Worm (Caenorhabditis elegans): Measurements from ENCODE around the gene nlr-1.

Gene nlr-1

DNA sequence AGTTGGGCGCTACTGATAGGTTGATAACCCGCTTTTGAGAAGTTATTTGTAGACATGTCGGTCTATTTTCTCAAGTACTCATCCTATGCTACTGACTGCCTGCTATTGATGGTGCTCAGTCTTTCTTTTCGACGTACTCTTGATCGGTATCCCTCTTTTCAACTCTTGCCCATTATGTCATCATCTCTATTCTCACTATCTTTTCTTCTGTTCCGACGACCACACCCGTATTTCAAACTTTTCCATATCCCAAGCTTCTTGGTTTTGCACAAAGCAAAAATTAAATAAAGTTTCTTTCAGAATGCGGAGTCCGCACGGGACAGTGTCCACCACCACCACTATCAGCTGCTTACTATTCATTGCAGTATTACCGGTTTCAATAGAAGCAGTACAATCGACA is 24.8 kb upstream of the nlr-1 start, which contains the start of gene F35G2.1:
Gene F35G2.1, plus strand, starts transcription at position 301 of the 400 bp plus-strand sequence.
- TF ChIP-seq nhr-25 (tag; optimal IDR thresholded peaks at IDR 0.05): no peak
- TF ChIP-seq pha-4 (tag; optimal IDR thresholded peaks at IDR 0.05): peak; percentile 26

DNA sequence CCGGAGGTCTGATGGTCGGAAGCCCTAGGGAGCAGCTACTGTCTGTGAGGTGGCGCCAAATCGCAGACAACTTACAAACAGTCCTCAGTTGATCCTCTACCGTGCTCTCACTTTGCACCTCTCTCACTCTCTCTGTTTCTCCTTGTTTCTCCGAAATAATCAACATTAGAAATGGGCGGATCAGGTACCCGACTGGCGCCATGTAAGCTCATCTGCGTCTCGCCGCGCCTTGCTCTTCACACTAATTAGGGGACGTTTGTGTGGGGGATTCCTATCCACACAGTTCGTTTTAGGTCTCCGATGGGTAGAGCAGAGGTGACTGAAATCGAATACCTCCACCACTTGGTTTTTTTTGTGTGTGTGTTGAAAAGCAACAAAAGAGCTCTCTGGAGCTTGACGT is 23.9 kb upstream of the nlr-1 start:
- TF ChIP-seq unc-39 (tag; optimal IDR thresholded peaks at IDR 0.05) (no peak), daf-12 (tag; optimal IDR thresholded peaks at IDR 0.05) (no peak), pha-4 (tag; optimal IDR thresholded peaks at IDR 0.05) (peak; percentile 73)

DNA sequence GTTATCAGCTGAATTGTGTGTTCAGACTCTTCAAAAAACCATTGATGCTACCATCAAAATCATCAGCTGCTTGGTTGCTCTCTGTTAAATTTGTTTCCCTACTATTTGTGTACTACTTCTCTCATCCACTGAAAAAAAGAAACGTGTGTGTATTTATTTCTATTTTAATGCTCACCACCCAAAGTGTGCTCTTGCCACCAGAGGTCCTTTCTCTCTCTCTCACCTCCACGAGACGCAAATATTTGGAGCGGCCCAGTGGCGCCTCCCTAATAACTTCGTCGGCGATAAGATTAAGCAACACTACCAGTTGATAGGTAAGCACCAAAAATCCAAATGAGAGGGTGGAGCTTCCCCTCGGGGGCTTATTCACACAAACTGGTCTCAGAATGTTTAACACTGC is 22.7 kb upstream of the nlr-1 start:
- TF ChIP-seq pha-4 (tag; optimal IDR thresholded peaks at IDR 0.05) (peak; percentile 79), lin-15B (tag; optimal IDR thresholded peaks at IDR 0.05) (no peak), elt-2 (tag; optimal IDR thresholded peaks at IDR 0.05) (peak; percentile 2)

DNA sequence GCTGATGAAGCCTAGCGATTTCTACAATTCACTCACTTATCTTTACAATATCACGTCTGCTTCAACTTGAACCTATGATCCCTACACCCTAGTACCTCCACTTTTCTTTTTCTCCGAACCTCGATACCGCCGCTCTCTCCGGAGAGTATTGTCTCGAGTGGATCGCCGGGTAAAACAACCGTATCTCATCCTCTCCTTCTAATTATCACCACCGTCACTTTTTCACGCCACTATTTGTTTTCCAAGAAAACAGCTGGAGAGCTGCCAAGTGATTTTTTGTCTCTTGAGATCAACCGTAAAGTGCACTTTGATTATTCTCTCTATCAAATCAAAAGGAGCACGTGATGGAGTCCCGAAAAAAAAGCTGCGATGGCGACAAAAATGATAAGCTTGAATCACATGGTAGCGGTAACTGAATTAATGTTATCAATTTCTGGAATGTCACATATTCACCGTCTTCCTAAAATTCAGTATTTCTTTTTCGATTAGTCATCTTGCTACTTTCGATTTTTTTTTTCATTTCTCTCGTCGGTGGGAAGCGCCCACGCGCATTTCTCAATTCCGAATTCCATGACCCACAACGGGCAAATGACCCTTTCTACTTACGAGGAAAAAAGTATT is 21.5 kb upstream of the nlr-1 start:
- TF ChIP-seq mdl-1 (tag; optimal IDR thresholded peaks at IDR 0.05): no peak
- peak; percentile 63 for TF ChIP-seq jun-1 (tag; optimal IDR thresholded peaks at IDR 0.05)
- TF ChIP-seq pqm-1 (tag; optimal IDR thresholded peaks at IDR 0.05): peak; percentile 89
- TF ChIP-seq eor-1 (tag; optimal IDR thresholded peaks at IDR 0.05): no peak
- TF ChIP-seq nhr-11 (tag; optimal IDR thresholded peaks at IDR 0.05): no peak
- no peak for TF ChIP-seq ZK546.5 (tag; optimal IDR thresholded peaks at IDR 0.05)
- TF ChIP-seq daf-12 (tag; optimal IDR thresholded peaks at IDR 0.05): no peak
- TF ChIP-seq sea-2 (GFP tag; optimal IDR thresholded peaks at IDR 0.05): no peak
- TF ChIP-seq nhr-67 (tag; optimal IDR thresholded peaks at IDR 0.05): no peak
- no peak for TF ChIP-seq ceh-16 (tag; optimal IDR thresholded peaks at IDR 0.05)
- TF ChIP-seq ceh-82 (tag; optimal IDR thresholded peaks at IDR 0.05): no peak
- TF ChIP-seq nhr-28 (tag; optimal IDR thresholded peaks at IDR 0.05): no peak
- TF ChIP-seq ztf-4 (tag; optimal IDR thresholded peaks at IDR 0.05): no peak
- TF ChIP-seq pha-4 (tag; optimal IDR thresholded peaks at IDR 0.05): peak; percentile 35
- TF ChIP-seq ama-1 (optimal IDR thresholded peaks at IDR 0.05): no peak
- TF ChIP-seq mml-1 (tag; optimal IDR thresholded peaks at IDR 0.05): no peak
- TF ChIP-seq elt-2 (tag; optimal IDR thresholded peaks at IDR 0.05): peak; percentile 90

DNA sequence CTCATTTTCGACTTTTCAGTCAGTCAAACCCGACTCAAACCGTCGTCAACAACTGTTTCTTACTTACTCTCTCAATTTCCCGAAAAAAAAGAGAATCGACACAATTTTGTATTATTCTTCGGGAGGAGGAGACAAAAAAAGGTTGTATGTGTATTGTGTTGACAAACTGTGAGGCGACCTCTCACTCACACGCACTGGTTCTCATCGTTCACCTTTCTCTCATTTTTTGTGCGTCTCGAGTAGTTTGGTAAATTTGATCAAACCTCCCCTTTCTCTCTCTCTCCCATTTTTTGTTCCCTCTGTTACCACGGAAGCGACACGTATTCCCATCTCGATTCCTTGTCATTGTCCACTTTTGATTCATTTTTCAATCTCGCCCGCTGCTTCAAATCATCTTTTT is 20.7 kb upstream of the nlr-1 start:
- TF ChIP-seq R02D3.7 (tag; optimal IDR thresholded peaks at IDR 0.05) (no peak), nhr-12 (tag; optimal IDR thresholded peaks at IDR 0.05) (no peak), pha-4 (tag; optimal IDR thresholded peaks at IDR 0.05) (peak; percentile 95)

DNA sequence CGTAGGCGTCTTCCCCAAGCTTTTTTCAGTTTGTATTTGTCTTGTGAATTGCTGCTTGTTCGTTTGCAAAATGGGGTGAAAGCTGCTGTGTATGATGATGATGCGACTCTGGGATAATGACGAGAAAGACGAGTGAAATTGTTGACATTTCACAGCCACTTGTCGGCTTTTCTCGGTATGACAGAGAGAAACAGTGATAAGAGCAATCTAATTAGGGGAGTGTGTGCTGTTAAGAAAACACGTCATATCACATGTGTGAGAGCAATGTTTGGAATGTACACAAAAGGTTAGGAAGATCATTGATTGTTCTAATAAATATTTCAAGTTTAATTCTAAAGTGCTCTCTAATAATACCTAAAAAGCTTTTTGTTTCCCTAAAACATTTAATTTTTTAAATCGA is 19.5 kb upstream of the nlr-1 start:
- TF ChIP-seq nfya-1 (tag; optimal IDR thresholded peaks at IDR 0.05; ENCODE audit: insufficient read depth) (no peak), fkh-2 (tag; optimal IDR thresholded peaks at IDR 0.05) (no peak), ztf-4 (tag; optimal IDR thresholded peaks at IDR 0.05) (no peak), zag-1 (tag; optimal IDR thresholded peaks at IDR 0.05) (no peak), elt-3 (tag; optimal IDR thresholded peaks at IDR 0.05) (no peak), nhr-67 (tag; optimal IDR thresholded peaks at IDR 0.05) (no peak), elt-1 (tag; optimal IDR thresholded peaks at IDR 0.05) (no peak), eor-1 (tag; optimal IDR thresholded peaks at IDR 0.05) (no peak), nhr-76 (tag; optimal IDR thresholded peaks at IDR 0.05) (no peak), tbx-2 (tag; optimal IDR thresholded peaks at IDR 0.05) (no peak), elt-2 (tag; optimal IDR thresholded peaks at IDR 0.05) (peak; percentile 87), ceh-82 (tag; optimal IDR thresholded peaks at IDR 0.05) (no peak), lin-39 (tag; optimal IDR thresholded peaks at IDR 0.05) (no peak), ama-1 (optimal IDR thresholded peaks at IDR 0.05) (no peak), ceh-9 (tag; optimal IDR thresholded peaks at IDR 0.05) (no peak), sea-2 (GFP tag; optimal IDR thresholded peaks at IDR 0.05) (no peak), ztf-11 (tag; optimal IDR thresholded peaks at IDR 0.05) (no peak), R02D3.7 (tag; optimal IDR thresholded peaks at IDR 0.05) (no peak), fkh-10 (GFP tag; optimal IDR thresholded peaks at IDR 0.05) (no peak), pha-4 (tag; optimal IDR thresholded peaks at IDR 0.05) (peak; percentile 86), mml-1 (tag; optimal IDR thresholded peaks at IDR 0.05) (no peak), hmg-11 (tag; optimal IDR thresholded peaks at IDR 0.05) (no peak), jun-1 (tag; optimal IDR thresholded peaks at IDR 0.05) (peak; percentile 15), skn-1 (tag; optimal IDR thresholded peaks at IDR 0.05) (no peak), pqm-1 (tag; optimal IDR thresholded peaks at IDR 0.05) (peak; percentile 87), nhr-43 (tag; optimal IDR thresholded peaks at IDR 0.05; ENCODE audit: poor library complexity, severe bottlenecking) (no peak)

Measured in whole organism, L3 larva.